Fruit fly (Drosophila melanogaster): Measurements from ENCODE around the gene Ugt36F1.

The Ugt36F1 gene

DNA sequence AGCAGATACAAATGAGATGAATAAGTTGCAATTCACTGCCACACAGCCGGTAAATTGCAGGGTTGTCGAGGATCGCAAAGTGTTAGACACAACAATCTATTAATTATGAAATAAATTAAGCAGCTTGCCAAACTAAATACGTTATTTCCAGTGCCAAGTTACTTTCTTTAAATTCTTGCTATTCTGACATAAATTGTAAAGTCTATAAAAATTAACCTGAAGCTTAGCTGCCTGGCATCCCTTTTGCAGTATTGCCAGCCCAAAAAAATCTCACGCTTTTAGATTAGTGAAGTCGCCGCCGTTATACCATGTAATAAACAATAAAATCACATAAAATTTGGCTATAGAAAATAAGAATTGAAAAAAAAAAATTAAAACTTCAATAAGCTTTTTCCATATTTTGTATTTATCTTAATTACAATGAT, 38.5 kb downstream of the Ugt36F1 start (continued):
- peak; percentile 96 for TF ChIP-seq CG8632 (GFP tag; optimal IDR thresholded peaks at IDR 0.05)
- TF ChIP-seq Eip75B (GFP tag; optimal IDR thresholded peaks at IDR 0.05), result peak; percentile 98
- TF ChIP-seq CG8119 (GFP tag; IDR thresholded peaks at IDR 0.05), result peak; percentile 95
- peak; percentile 93 for TF ChIP-seq CG11294 (GFP tag; IDR thresholded peaks at IDR 0.05)
- TF ChIP-seq fd59A (GFP tag; optimal IDR thresholded peaks at IDR 0.05), result peak; percentile 90
- peak; percentile 98 for TF ChIP-seq CG31627 (GFP tag; optimal IDR thresholded peaks at IDR 0.05)
- TF ChIP-seq Eip78C (GFP tag), result peak; percentile 98
- peak; percentile 94 for TF ChIP-seq CG1621 (tag; optimal IDR thresholded peaks at IDR 0.05)
- peak; percentile 92 for TF ChIP-seq CG4318 (GFP tag; optimal IDR thresholded peaks at IDR 0.05)
- peak; percentile 84 for TF ChIP-seq spab (GFP tag; optimal IDR thresholded peaks at IDR 0.05)
- TF ChIP-seq CG10631 (GFP tag; optimal IDR thresholded peaks at IDR 0.05), result peak; percentile 96
- peak; percentile 93 for TF ChIP-seq CG11902 (GFP tag; optimal IDR thresholded peaks at IDR 0.05)
- TF ChIP-seq ss (GFP tag; optimal IDR thresholded peaks at IDR 0.05), result peak; percentile 89 to 94
- peak; percentile 98 for TF ChIP-seq cyc (GFP tag; optimal IDR thresholded peaks at IDR 0.05)
- peak; percentile 97 for TF ChIP-seq CG3919 (GFP tag; optimal IDR thresholded peaks at IDR 0.05)
- TF ChIP-seq CG11762 (GFP tag; optimal IDR thresholded peaks at IDR 0.05; ENCODE audit: insufficient read depth), result peak; percentile 94
- TF ChIP-seq Hr39 (GFP tag; optimal IDR thresholded peaks at IDR 0.05), result peak; percentile 98
- TF ChIP-seq fkh (GFP tag; optimal IDR thresholded peaks at IDR 0.05), result no peak
- TF ChIP-seq CG7368 (GFP tag; optimal IDR thresholded peaks at IDR 0.05), result peak; percentile 95
- peak; percentile 97 for TF ChIP-seq topi (GFP tag; optimal IDR thresholded peaks at IDR 0.05)
- peak; percentile 95 for TF ChIP-seq dsx (GFP tag; optimal IDR thresholded peaks at IDR 0.05; ENCODE audit: poor library complexity, severe bottlenecking)
- TF ChIP-seq CG16779 (tag; optimal IDR thresholded peaks at IDR 0.05), result peak; percentile 91
- peak; percentile 95 for TF ChIP-seq achi (GFP tag; optimal IDR thresholded peaks at IDR 0.05)
- peak; percentile 97 for TF ChIP-seq esn (GFP tag; optimal IDR thresholded peaks at IDR 0.05)
- peak; percentile 97 for TF ChIP-seq OdsH (GFP tag; optimal IDR thresholded peaks at IDR 0.05)
- peak; percentile 97 for TF ChIP-seq net (GFP tag; optimal IDR thresholded peaks at IDR 0.05)
- peak; percentile 98 for TF ChIP-seq CG6163 (GFP tag; IDR thresholded peaks at IDR 0.05)
- TF ChIP-seq Hr38 (GFP tag; optimal IDR thresholded peaks at IDR 0.05), result peak; percentile 68
- TF ChIP-seq CG8319 (GFP tag; optimal IDR thresholded peaks at IDR 0.05), result peak; percentile 94

DNA sequence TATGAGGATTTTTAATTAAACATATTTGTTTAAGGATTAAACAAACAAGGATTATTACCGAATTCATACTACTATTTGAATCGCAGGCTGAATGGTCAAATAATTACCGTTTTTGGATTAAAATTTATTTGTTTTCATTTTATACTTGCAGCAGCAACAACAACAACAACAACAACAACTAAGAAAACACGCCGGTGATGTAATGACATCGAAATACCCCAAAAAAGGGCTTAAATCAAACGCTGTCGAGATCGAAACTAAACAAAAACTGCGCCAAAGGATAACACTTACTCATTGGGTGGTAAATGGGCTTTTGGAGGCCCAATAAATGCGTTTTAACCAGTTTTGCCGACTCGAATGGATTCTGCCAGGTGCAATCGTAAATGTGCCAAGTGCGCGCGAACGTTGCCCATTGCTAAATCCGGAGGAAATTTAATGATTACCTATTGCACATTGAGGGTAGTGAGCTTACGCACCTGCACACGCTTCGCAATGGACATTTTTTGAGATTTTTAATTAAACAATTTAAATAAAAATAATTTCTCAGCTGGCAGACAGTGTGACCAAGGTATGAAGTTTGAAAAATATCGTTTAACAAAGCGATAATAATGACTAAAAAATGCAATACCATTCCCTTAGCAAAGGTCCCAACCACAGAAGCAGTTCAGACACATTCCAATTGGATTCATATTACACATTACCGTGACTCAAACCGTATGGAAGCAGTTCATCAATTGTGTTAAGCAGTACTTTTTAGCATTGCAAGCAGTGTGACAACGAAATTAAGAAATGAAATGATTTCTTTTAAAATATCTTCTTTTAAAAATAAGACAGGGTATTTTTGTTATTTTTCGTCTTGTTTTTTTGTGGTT, 39.8 kb downstream of the Ugt36F1 start, which contains the start of the genes CG10602 and mRpL13:
TSS of gene CG10602 (minus strand) at position 588 of the 872 bp plus-strand sequence.
TSS of gene mRpL13 (minus strand) at position 588 of the 872 bp plus-strand sequence.
- TF ChIP-seq vri (GFP tag; optimal IDR thresholded peaks at IDR 0.05), result peak; percentile 46
- TF ChIP-seq CG9139 (GFP tag; optimal IDR thresholded peaks at IDR 0.05), result no peak
- no peak for TF ChIP-seq Sox15 (GFP tag; optimal IDR thresholded peaks at IDR 0.05)
- peak; percentile 3 for TF ChIP-seq Eip78C (GFP tag)

- no peak for TF ChIP-seq CG11294 (GFP tag; IDR thresholded peaks at IDR 0.05)
- no peak for TF ChIP-seq Sox15 (GFP tag; optimal IDR thresholded peaks at IDR 0.05)
- no peak for TF ChIP-seq Hr4 (GFP tag; optimal IDR thresholded peaks at IDR 0.05)
- TF ChIP-seq CG7368 (GFP tag; optimal IDR thresholded peaks at IDR 0.05), result no peak
- TF ChIP-seq CG6163 (GFP tag; IDR thresholded peaks at IDR 0.05), result no peak
- no peak for TF ChIP-seq esn (GFP tag; optimal IDR thresholded peaks at IDR 0.05)
- TF ChIP-seq Eip93F (GFP tag; optimal IDR thresholded peaks at IDR 0.05), result no peak
- no peak for TF ChIP-seq Met (GFP tag; optimal IDR thresholded peaks at IDR 0.05)
- no peak for TF ChIP-seq CG6792 (GFP tag; optimal IDR thresholded peaks at IDR 0.05)
- no peak for TF ChIP-seq Gug (GFP tag; IDR thresholded peaks at IDR 0.05)
- no peak for TF ChIP-seq Sox102F (GFP tag; optimal IDR thresholded peaks at IDR 0.05)
- no peak for TF ChIP-seq dsx (GFP tag; optimal IDR thresholded peaks at IDR 0.05; ENCODE audit: poor library complexity, severe bottlenecking)
- no peak for TF ChIP-seq Ets96B (tag; optimal IDR thresholded peaks at IDR 0.05)
- no peak for TF ChIP-seq CG9139 (GFP tag; optimal IDR thresholded peaks at IDR 0.05)
- TF ChIP-seq fd59A (GFP tag; optimal IDR thresholded peaks at IDR 0.05), result no peak
- TF ChIP-seq CG3919 (GFP tag; optimal IDR thresholded peaks at IDR 0.05), result no peak
- no peak for TF ChIP-seq Hr39 (GFP tag; optimal IDR thresholded peaks at IDR 0.05)
These were observed 41.8 kb downstream of the Ugt36F1 start for dm6 chr2L:18860920-18861319.
